Worm (Caenorhabditis elegans) whole organism, L4 larva: ENCODE measurements around the gene T10D4.11.
"Not testable (repeated sequence)": the region's sequence is repeated elsewhere in the genome, so short reads cannot be mapped to it uniquely, and the experiment has no call there.

ENCODE experiments used
- D1046.2 ChIP-seq: fragments of 200-800 bp; sonication (Bioruptor generic); IDR thresholded peaks from 2 replicates; pipeline ENCODE4 v1.3.6; 2022; ENCODE audit warnings: missing genetic modification characterization, missing compliant biosample characterization
- T26A8.4 ChIP-seq: fragments of 200-800 bp; sonication (Bioruptor generic); IDR thresholded peaks from 2 replicates; pipeline ENCODE4 v1.3.6; 2022; ENCODE audit warnings: missing genetic modification characterization, missing compliant biosample characterization
- Y5F2A.4 ChIP-seq: fragments of 200-800 bp; sonication (Bioruptor generic); optimal IDR thresholded peaks from 2 replicates; lab custom pipeline; 2018; ENCODE audit warnings: mild to moderate bottlenecking, missing genetic modification characterization, missing compliant biosample characterization
- aha-1 ChIP-seq: fragments of 150-350 bp; peaks from one replicate; lab custom pipeline; 2014; ENCODE audit warnings: missing biosample characterization, missing genetic modification characterization
- arid-1 ChIP-seq: fragments of 200-800 bp; sonication (Bioruptor generic); conservative IDR thresholded peaks from 2 replicates; pipeline ENCODE4 v1.3.6; 2022; ENCODE audit warnings: missing genetic modification reagents, missing genetic modification characterization, missing compliant biosample characterization
- ceh-32 ChIP-seq: sonication (generic microtip); optimal IDR thresholded peaks from 2 replicates; lab custom pipeline; 2016; ENCODE audit warnings: mild to moderate bottlenecking, missing genetic modification characterization, missing compliant biosample characterization; ENCODE audit not compliant: poor library complexity
- ceh-62 ChIP-seq: sonication (generic microtip); optimal IDR thresholded peaks from 2 replicates; lab custom pipeline; 2017; ENCODE audit warnings: missing biosample characterization, missing genetic modification characterization
- ceh-82 ChIP-seq: sonication (generic microtip); optimal IDR thresholded peaks from 2 replicates; lab custom pipeline; 2017; ENCODE audit warnings: missing biosample characterization, missing genetic modification characterization
- cey-2 ChIP-seq: sonication (generic microtip); optimal IDR thresholded peaks from 3 replicates; lab custom pipeline; 2017; ENCODE audit warnings: missing genetic modification characterization, mild to moderate bottlenecking, missing compliant biosample characterization, antibody characterized with exemption, borderline replicate concordance; ENCODE audit not compliant: insufficient read depth
- daf-12 ChIP-seq: fragments of 150-350 bp; optimal IDR thresholded peaks from 2 replicates; lab custom pipeline; 2014; ENCODE audit warnings: missing biosample characterization, missing genetic modification reagents, missing genetic modification characterization
- daf-8 ChIP-seq: fragments of 200-800 bp; sonication (Bioruptor generic); IDR thresholded peaks from 2 replicates; pipeline ENCODE4 v1.3.6; 2022; ENCODE audit warnings: missing genetic modification characterization, missing compliant biosample characterization
- gei-8 ChIP-seq: fragments of 200-800 bp; sonication (Bioruptor generic); optimal IDR thresholded peaks from 2 replicates; lab custom pipeline; 2018; ENCODE audit warnings: mild to moderate bottlenecking, missing genetic modification characterization, missing compliant biosample characterization
- hif-1 ChIP-seq, 2 experiments: sonication (generic microtip); optimal IDR thresholded peaks; 2 replicates each; lab custom pipeline; 2016 to 2017; ENCODE audit warnings: missing compliant biosample characterization in 2 of 2, missing genetic modification characterization in 2 of 2, missing genetic modification reagents in 2 of 2, missing genotype in 2 of 2, mild to moderate bottlenecking in 1 of 2
- hlh-11 ChIP-seq: fragments of 200-800 bp; sonication (Bioruptor generic); optimal IDR thresholded peaks from 2 replicates; lab custom pipeline; 2018; ENCODE audit warnings: mild to moderate bottlenecking, missing genetic modification characterization, missing compliant biosample characterization
- jun-1 ChIP-seq: fragments of 150-350 bp; optimal IDR thresholded peaks from 2 replicates; lab custom pipeline; 2014; ENCODE audit warnings: missing biosample characterization, missing genetic modification reagents, missing genetic modification characterization
- lin-38 ChIP-seq: fragments of 200-800 bp; sonication (Bioruptor generic); IDR thresholded peaks from 2 replicates; pipeline ENCODE4 v1.3.6; 2022; ENCODE audit warnings: missing genetic modification reagents, missing genetic modification characterization, missing compliant biosample characterization
- madf-5 ChIP-seq, 2 experiments: fragments of 200-800 bp; sonication (Bioruptor generic); IDR thresholded peaks; 2 replicates each; pipeline ENCODE4 v1.3.6; 2022; ENCODE audit warnings: missing compliant biosample characterization in 2 of 2, missing genetic modification characterization in 2 of 2
- nhr-111 ChIP-seq: fragments of 200-800 bp; sonication (Bioruptor generic); optimal IDR thresholded peaks from 2 replicates; lab custom pipeline; 2018; ENCODE audit warnings: mild to moderate bottlenecking, missing genetic modification characterization, missing compliant biosample characterization
- nhr-25 ChIP-seq: sonication (generic microtip); optimal IDR thresholded peaks from 2 replicates; lab custom pipeline; 2017; ENCODE audit warnings: missing genetic modification characterization, mild to moderate bottlenecking, missing compliant biosample characterization, antibody characterized with exemption, moderate library complexity, borderline replicate concordance; ENCODE audit not compliant: insufficient read depth
- nhr-77 ChIP-seq: fragments of 150-350 bp; optimal IDR thresholded peaks from 2 replicates; lab custom pipeline; 2014; ENCODE audit warnings: missing biosample characterization, missing genetic modification characterization
- saeg-2 ChIP-seq: fragments of 200-800 bp; sonication (Bioruptor generic); IDR thresholded peaks from 2 replicates; pipeline ENCODE4 v1.3.6; 2022; ENCODE audit warnings: missing genetic modification reagents, missing genetic modification characterization, missing compliant biosample characterization
- set-16 ChIP-seq: fragments of 200-800 bp; sonication (Bioruptor generic); IDR thresholded peaks from 2 replicates; pipeline ENCODE4 v1.3.6; 2022; ENCODE audit warnings: missing genetic modification reagents, missing genetic modification characterization, missing compliant biosample characterization
- tra-1 ChIP-seq: fragments of 200-800 bp; sonication (Bioruptor generic); IDR thresholded peaks from 2 replicates; pipeline ENCODE4 v1.3.6; 2022; ENCODE audit warnings: missing genetic modification reagents, missing genetic modification characterization, missing compliant biosample characterization
- unc-130 ChIP-seq: sonication (generic microtip); optimal IDR thresholded peaks from 2 replicates; lab custom pipeline; 2016; ENCODE audit warnings: missing genetic modification reagents, missing genetic modification characterization, missing compliant biosample characterization
- unc-62 ChIP-seq, 3 experiments: fragments of 150-350 bp in 1 of 3; sonication (generic microtip); optimal IDR thresholded peaks in 2 of 3; peaks in 1 of 3; 1 replicate in 1 of 3; 2 replicates in 2 of 3; lab custom pipeline; 2014 to 2017; ENCODE audit warnings: missing biosample characterization in 3 of 3, missing genetic modification characterization in 3 of 3, missing genetic modification reagents in 3 of 3, missing genotype in 1 of 3
- zfp-3 ChIP-seq: fragments of 200-800 bp; sonication (Bioruptor generic); conservative IDR thresholded peaks from 2 replicates; pipeline ENCODE4 v1.3.6; 2022; ENCODE audit warnings: missing genetic modification reagents, missing genetic modification characterization, missing compliant biosample characterization
- zip-11 ChIP-seq: fragments of 200-800 bp; sonication (Bioruptor generic); IDR thresholded peaks from 2 replicates; pipeline ENCODE4 v1.3.6; 2022; ENCODE audit warnings: missing genetic modification characterization, missing compliant biosample characterization
- zip-2 ChIP-seq: fragments of 150-350 bp; optimal IDR thresholded peaks from 2 replicates; lab custom pipeline; 2014; ENCODE audit warnings: missing biosample characterization, missing genetic modification characterization
- ztf-11 ChIP-seq: fragments of 150-350 bp; optimal IDR thresholded peaks from 2 replicates; lab custom pipeline; 2014; ENCODE audit warnings: missing biosample characterization, missing genetic modification characterization

Gene T10D4.11

ce11 chrII:3149521-3150190 is at the start of gene T10D4.11, which contains the start of gene T10D4.1:
TSS of gene T10D4.11 (minus strand) at chrII:3149621.
TSS of gene T10D4.1 (plus strand) at chrII:3150140.
- peak; percentile 3 for TF ChIP-seq aha-1
- TF ChIP-seq nhr-111 (GFP tag; lab: Kevin White, UChicago) = no peak

- TF ChIP-seq ceh-62 (tag; lab: Kevin White, UChicago) (no peak), unc-62 (GFP tag; optimal IDR thresholded peaks at IDR 0.05 in 1 of 2; lab: Kevin White, UChicago) (peak in 1 of 2 experiments; percentile 84), unc-62 (tag; optimal IDR thresholded peaks at IDR 0.05; lab: Kevin White, UChicago) (no peak)
Measured at ce11 chrII:3198998-3199397, 49.6 kb upstream of the T10D4.11 start, which contains the start of gene sri-51. TSS of gene sri-51 (minus strand) at chrII:3199098.

- no peak for TF ChIP-seq tra-1
- TF ChIP-seq nhr-25 (tag; lab: Kevin White, UChicago) = no peak
- no peak for TF ChIP-seq madf-5 (GFP tag; IDR thresholded peaks at IDR 0.05; lab: Robert Waterston, UW)
- no peak for TF ChIP-seq hif-1 (tag; optimal IDR thresholded peaks at IDR 0.05; lab: Kevin White, UChicago)
- no peak for TF ChIP-seq zfp-3 (GFP tag; lab: Robert Waterston, UW)
- TF ChIP-seq hlh-11 (tag; lab: Kevin White, UChicago) = no peak
- no peak for TF ChIP-seq ztf-11 (tag; lab: Kevin White, UChicago)
- no peak for TF ChIP-seq arid-1 (GFP tag; lab: Robert Waterston, UW)
- no peak for TF ChIP-seq cey-2 (tag; lab: Kevin White, UChicago)
- no peak for TF ChIP-seq zip-2 (tag; lab: Kevin White, UChicago)
- TF ChIP-seq ceh-32 (tag; lab: Kevin White, UChicago) = no peak
- TF ChIP-seq nhr-77 = no peak
- TF ChIP-seq unc-130 = no peak
- no peak for TF ChIP-seq daf-12
- no peak for TF ChIP-seq daf-8 (GFP tag; lab: Robert Waterston, UW)
- TF ChIP-seq set-16 (GFP tag; lab: Robert Waterston, UW) = no peak
- no peak for TF ChIP-seq Y5F2A.4
- TF ChIP-seq D1046.2 (GFP tag; lab: Robert Waterston, UW) = no peak
- TF ChIP-seq zip-11 (GFP tag; lab: Robert Waterston, UW) = no peak
Measured at ce11 chrII:3196966-3197365, 47.5 kb upstream of the T10D4.11 start, which contains the start of gene gcy-15. TSS of gene gcy-15 (minus strand) at chrII:3197066.

ce11 chrII:3195739-3196138 is 46.3 kb upstream of the T10D4.11 start:
- no peak for TF ChIP-seq zfp-3 (GFP tag; lab: Robert Waterston, UW)
- TF ChIP-seq ceh-82 (tag; lab: Kevin White, UChicago) = no peak
- TF ChIP-seq set-16 (GFP tag; lab: Robert Waterston, UW) = peak; percentile 79
- no peak for TF ChIP-seq saeg-2 (GFP tag; lab: Robert Waterston, UW)
- no peak for TF ChIP-seq T26A8.4 (GFP tag; lab: Robert Waterston, UW)
- TF ChIP-seq lin-38 (GFP tag; lab: Robert Waterston, UW) = no peak
- TF ChIP-seq gei-8 (GFP tag; lab: Kevin White, UChicago) = no peak
- TF ChIP-seq, all 104 proteins: peak for 1

ce11 chrII:3191544-3191943 is 42.1 kb upstream of the T10D4.11 start, which contains the start of gene Y27F2A.9:
TSS of gene Y27F2A.9 (minus strand) at chrII:3191644.
- not testable (repeated sequence) for TF ChIP-seq gei-8 (GFP tag; lab: Kevin White, UChicago); D1046.2 (GFP tag; lab: Robert Waterston, UW); jun-1
